Worm (Caenorhabditis elegans): ENCODE data around the gene Y53F4B.36.
A peak's percentile ranks its signal among the peaks of the same experiment; 100 is the strongest.

Gene Y53F4B.36

DNA sequence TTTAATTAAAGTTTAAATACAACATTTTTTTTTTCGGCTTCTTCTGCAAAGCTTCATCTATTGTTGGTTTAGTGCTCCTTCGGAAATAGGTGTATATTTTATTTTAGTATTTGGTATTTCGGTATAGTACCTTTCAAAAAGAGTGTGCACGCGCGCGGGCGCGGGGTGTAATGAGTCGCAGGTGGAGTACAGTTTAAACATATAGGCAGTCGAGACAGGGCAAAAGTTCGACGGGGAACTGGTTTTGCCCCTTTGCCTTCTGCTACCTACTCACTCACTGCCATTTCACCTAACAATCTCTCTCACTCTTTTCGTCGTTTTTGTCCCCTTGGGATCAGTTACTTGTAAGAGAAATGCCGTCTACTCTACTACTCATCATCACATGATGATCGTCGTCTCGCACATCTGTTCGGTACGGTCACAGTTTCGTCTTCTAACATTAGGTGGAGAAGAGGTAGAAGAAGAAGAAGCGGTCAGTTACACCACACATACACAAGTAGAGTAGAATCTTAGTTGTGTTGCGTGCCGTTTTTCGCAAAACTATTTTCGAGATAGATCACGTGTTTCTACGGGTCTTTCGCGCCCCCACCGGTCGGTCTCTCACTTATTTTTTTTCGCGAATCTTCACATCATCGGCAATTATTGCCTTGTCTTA lies 36.6 kb downstream of the Y53F4B.36 start (continued):
- TF ChIP-seq nhr-76 (tag; optimal IDR thresholded peaks at IDR 0.05) (no peak), efl-3 (GFP tag; optimal IDR thresholded peaks at IDR 0.05) (no peak), nhr-71 (tag; optimal IDR thresholded peaks at IDR 0.05) (peak; percentile 83), grh-1 (GFP tag; IDR thresholded peaks at IDR 0.05) (peak; percentile 79), aly-2 (tag; optimal IDR thresholded peaks at IDR 0.05) (no peak), sup-37 (GFP tag; optimal IDR thresholded peaks at IDR 0.05) (no peak), unc-130 (tag; optimal IDR thresholded peaks at IDR 0.05) (peak; percentile 60), hlh-4 (tag; optimal IDR thresholded peaks at IDR 0.05) (no peak), Y116A8C.19 (tag; optimal IDR thresholded peaks at IDR 0.05; ENCODE audit: borderline replicate concordance) (no peak), fkh-10 (GFP tag; optimal IDR thresholded peaks at IDR 0.05) (no peak), sox-4 (tag; optimal IDR thresholded peaks at IDR 0.05) (no peak), mdl-1 (tag; optimal IDR thresholded peaks at IDR 0.05) (peak in 1 of 2 experiments; percentile 20), C04F5.9 (tag; optimal IDR thresholded peaks at IDR 0.05) (no peak), nhr-19 (GFP tag; conservative IDR thresholded peaks at IDR 0.05) (peak; percentile 40), alr-1 (tag; optimal IDR thresholded peaks at IDR 0.05; ENCODE audit: borderline replicate concordance) (no peak), nhr-77 (tag; optimal IDR thresholded peaks at IDR 0.05) (peak; percentile 62), fos-1 (tag; optimal IDR thresholded peaks at IDR 0.05) (no peak), ztf-11 (tag; optimal IDR thresholded peaks at IDR 0.05) (no peak), nhr-20 (tag; optimal IDR thresholded peaks at IDR 0.05) (peak; percentile 87), fkh-4 (tag; optimal IDR thresholded peaks at IDR 0.05; ENCODE audit: borderline replicate concordance) (no peak), swsn-7 (tag; optimal IDR thresholded peaks at IDR 0.05) (no peak), tbx-2 (tag; optimal IDR thresholded peaks at IDR 0.05) (peak; percentile 65), lir-3 (tag; optimal IDR thresholded peaks at IDR 0.05; ENCODE audit: poor library complexity) (peak; percentile 69), lin-35 (GFP tag; optimal IDR thresholded peaks at IDR 0.05) (peak in 1 of 2 experiments; percentile 75), unc-98 (GFP tag; IDR thresholded peaks at IDR 0.05) (no peak), rnt-1 (tag; optimal IDR thresholded peaks at IDR 0.05) (peak; percentile 1), ces-1 (GFP tag; optimal IDR thresholded peaks at IDR 0.05) (no peak), jun-1 (tag; optimal IDR thresholded peaks at IDR 0.05) (no peak), skn-1 (tag; optimal IDR thresholded peaks at IDR 0.05) (peak; percentile 49), C16A3.4 (tag; optimal IDR thresholded peaks at IDR 0.05) (peak; percentile 29), xbp-1 (tag; optimal IDR thresholded peaks at IDR 0.05) (peak; percentile 35), elt-3 (tag; optimal IDR thresholded peaks at IDR 0.05) (peak in 2 of 6 experiments; percentile 71 to 82), nhr-11 (tag; optimal IDR thresholded peaks at IDR 0.05) (no peak), ceh-63 (GFP tag; optimal IDR thresholded peaks at IDR 0.05) (no peak), ceh-88 (GFP tag; IDR thresholded peaks at IDR 0.05) (no peak), nhr-28 (tag; optimal IDR thresholded peaks at IDR 0.05) (no peak), dpl-1 (GFP tag; optimal IDR thresholded peaks at IDR 0.05) (peak; percentile 7 to 28 (median 8)), aha-1 (tag; optimal IDR thresholded peaks at IDR 0.05) (no peak), lin-39 (tag; optimal IDR thresholded peaks at IDR 0.05) (no peak), nhr-85 (tag) (peak; percentile 95), nhr-237 (tag; optimal IDR thresholded peaks at IDR 0.05) (no peak), egl-27 (tag; optimal IDR thresholded peaks at IDR 0.05) (no peak), zip-4 (GFP tag; optimal IDR thresholded peaks at IDR 0.05) (no peak), efl-1 (optimal IDR thresholded peaks at IDR 0.05) (peak in 1 of 2 experiments; percentile 29), efl-1 (GFP tag; optimal IDR thresholded peaks at IDR 0.05 in 1 of 2) (peak in 1 of 2 experiments; percentile 90), hpl-2 (GFP tag; optimal IDR thresholded peaks at IDR 0.05) (no peak), tlp-1 (tag; optimal IDR thresholded peaks at IDR 0.05) (no peak), nhr-47 (tag; optimal IDR thresholded peaks at IDR 0.05) (peak; percentile 41), unc-30 (tag; optimal IDR thresholded peaks at IDR 0.05) (no peak), pax-3 (tag; optimal IDR thresholded peaks at IDR 0.05) (no peak)

All from whole organism, L1 larva.